Worm (Caenorhabditis elegans): ENCODE data around the gene Y64G10A.1.

Gene Y64G10A.1

DNA sequence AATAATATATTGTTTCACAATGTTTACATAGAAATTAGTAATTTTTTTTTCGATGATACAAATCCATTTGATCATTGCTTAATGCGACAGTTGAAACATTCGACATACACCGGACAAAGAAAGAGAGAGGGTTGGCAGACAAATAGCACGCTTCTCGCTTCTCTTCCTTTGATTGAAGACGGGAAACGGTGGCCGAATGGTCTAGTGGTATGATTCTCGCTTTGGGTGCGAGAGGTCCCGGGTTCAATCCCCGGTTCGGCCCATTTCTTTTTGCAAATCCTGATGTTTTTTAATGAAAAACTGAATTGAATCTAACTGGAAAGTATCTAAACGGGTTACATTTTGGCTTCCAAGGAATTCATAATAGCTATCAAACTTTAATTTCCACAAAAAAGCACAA, 14.0 kb downstream of the Y64G10A.1 start:
- TF ChIP-seq ces-1 (GFP tag; optimal IDR thresholded peaks at IDR 0.05): no peak
- TF ChIP-seq ceh-83 (GFP tag; optimal IDR thresholded peaks at IDR 0.05): peak; percentile 62
- TF ChIP-seq pha-4 (tag; optimal IDR thresholded peaks at IDR 0.05): no peak
- TF ChIP-seq lin-32 (GFP tag; optimal IDR thresholded peaks at IDR 0.05): peak; percentile 11

DNA sequence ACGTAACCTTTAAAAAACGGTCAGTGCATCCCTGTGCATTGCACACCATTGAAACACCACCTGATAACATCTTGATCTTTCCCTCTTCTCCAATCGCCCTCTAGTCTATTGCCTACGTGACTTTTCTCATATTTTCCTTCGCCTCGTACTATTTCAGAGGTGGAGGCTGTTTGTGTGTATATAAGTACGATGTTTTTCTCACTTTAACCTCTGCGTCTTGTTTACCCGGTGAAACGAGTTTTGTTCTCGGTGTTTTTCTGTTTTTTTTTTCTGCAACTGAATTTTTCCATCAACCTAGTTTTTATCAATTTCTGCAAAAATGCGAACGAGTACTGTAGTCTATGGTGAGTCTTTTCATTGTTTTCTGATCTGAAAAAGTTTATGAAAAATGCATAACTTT, 19.2 kb downstream of the Y64G10A.1 start, which contains the start of gene sqrd-1:
Gene sqrd-1 (plus strand): TSS at position 158 of the 400 bp plus-strand sequence.
- TF ChIP-seq pha-4 (tag; optimal IDR thresholded peaks at IDR 0.05): no peak
- TF ChIP-seq unc-39 (tag; optimal IDR thresholded peaks at IDR 0.05): no peak
- peak; percentile 3 for TF ChIP-seq nhr-2 (tag; optimal IDR thresholded peaks at IDR 0.05)
- TF ChIP-seq elt-1 (tag; optimal IDR thresholded peaks at IDR 0.05; ENCODE audit: borderline replicate concordance, insufficient read depth): peak; percentile 52
- peak; percentile 71 for TF ChIP-seq hlh-1 (tag; optimal IDR thresholded peaks at IDR 0.05)
- TF ChIP-seq M03D4.4 (tag; optimal IDR thresholded peaks at IDR 0.05): no peak

DNA sequence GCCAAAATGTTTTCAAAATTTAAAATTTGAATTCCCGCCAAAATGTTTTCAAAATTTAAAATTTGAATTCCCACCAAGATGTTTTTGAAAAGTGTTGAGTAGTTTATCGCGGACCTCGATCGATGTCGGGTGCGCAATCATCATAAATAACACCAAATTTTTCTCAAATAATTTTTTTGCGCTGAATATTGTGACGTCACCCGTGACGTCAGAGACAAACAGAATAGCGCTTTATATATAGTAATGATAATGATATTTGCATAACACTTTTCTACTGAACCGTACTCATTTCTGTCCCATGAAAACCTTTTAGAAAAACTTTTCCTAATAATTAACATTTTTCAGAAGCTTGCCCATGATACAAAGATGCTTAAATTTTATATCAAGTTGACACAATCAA, 20.4 kb downstream of the Y64G10A.1 start:
- TF ChIP-seq zip-8 (tag; optimal IDR thresholded peaks at IDR 0.05): peak; percentile 65

DNA sequence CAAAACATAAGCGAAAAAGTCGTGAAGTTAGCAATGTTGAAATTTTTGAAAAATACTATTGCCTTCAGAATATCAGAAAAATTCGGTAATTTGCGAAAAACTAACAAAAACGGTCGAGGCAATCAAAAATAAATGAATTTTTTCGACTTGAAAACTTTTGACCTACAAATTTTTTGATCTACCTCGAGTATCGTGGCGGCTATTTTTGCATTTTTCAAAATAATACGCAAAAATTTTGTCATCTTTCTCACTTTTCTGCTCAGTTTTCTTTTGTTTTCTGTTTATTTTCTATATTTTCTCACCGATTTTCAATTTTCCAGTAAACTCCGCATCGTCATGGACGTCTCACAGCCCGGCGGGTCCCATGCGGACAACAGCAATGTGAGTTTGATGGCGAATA, 23.1 kb downstream of the Y64G10A.1 start:
- TF ChIP-seq tbx-8 (GFP tag; optimal IDR thresholded peaks at IDR 0.05): no peak
- TF ChIP-seq sem-2 (GFP tag; optimal IDR thresholded peaks at IDR 0.05): no peak
- no peak for TF ChIP-seq nhr-76 (tag; optimal IDR thresholded peaks at IDR 0.05)
- no peak for TF ChIP-seq snpc-4 (tag; optimal IDR thresholded peaks at IDR 0.05)
- no peak for TF ChIP-seq nhr-12 (tag; optimal IDR thresholded peaks at IDR 0.05)
- TF ChIP-seq elt-1 (tag; optimal IDR thresholded peaks at IDR 0.05; ENCODE audit: borderline replicate concordance, insufficient read depth): no peak
- TF ChIP-seq unc-62 (GFP tag; optimal IDR thresholded peaks at IDR 0.05): no peak
- TF ChIP-seq sptf-1 (tag; optimal IDR thresholded peaks at IDR 0.05): no peak

ce11 chrIV:14203162-14203561, 35.7 kb downstream of the Y64G10A.1 start, which contains the start of gene F02H6.3:
TSS of gene F02H6.3 (plus strand) at chrIV:14203427.
- TF ChIP-seq snpc-4 (tag; optimal IDR thresholded peaks at IDR 0.05) (no peak), pha-4 (tag; optimal IDR thresholded peaks at IDR 0.05) (no peak), ceh-83 (GFP tag; optimal IDR thresholded peaks at IDR 0.05) (no peak)

- TF ChIP-seq unc-62 (GFP tag; optimal IDR thresholded peaks at IDR 0.05) (no peak), ham-2 (GFP tag; optimal IDR thresholded peaks at IDR 0.05) (no peak), tbx-8 (GFP tag; optimal IDR thresholded peaks at IDR 0.05) (no peak), nhr-12 (tag; optimal IDR thresholded peaks at IDR 0.05) (no peak), lin-13 (tag; optimal IDR thresholded peaks at IDR 0.05) (no peak), mep-1 (tag; optimal IDR thresholded peaks at IDR 0.05) (no peak), mab-5 (tag; optimal IDR thresholded peaks at IDR 0.05) (no peak), ceh-83 (GFP tag; optimal IDR thresholded peaks at IDR 0.05) (no peak), sptf-1 (tag; optimal IDR thresholded peaks at IDR 0.05) (no peak), nhr-2 (tag; optimal IDR thresholded peaks at IDR 0.05) (no peak), ceh-39 (tag; optimal IDR thresholded peaks at IDR 0.05) (no peak), blmp-1 (tag; optimal IDR thresholded peaks at IDR 0.05) (no peak), zip-8 (tag; optimal IDR thresholded peaks at IDR 0.05) (no peak), unc-39 (tag; optimal IDR thresholded peaks at IDR 0.05) (no peak), M03D4.4 (tag; optimal IDR thresholded peaks at IDR 0.05) (no peak), ceh-43 (GFP tag; optimal IDR thresholded peaks at IDR 0.05) (no peak), bed-3 (GFP tag; optimal IDR thresholded peaks at IDR 0.05) (no peak)
These were observed 42.7 kb downstream of the Y64G10A.1 start, which contains the start of gene F02H6.2 for ce11 chrIV:14196176-14196575. TSS of gene F02H6.2 (plus strand) at chrIV:14196476.

DNA sequence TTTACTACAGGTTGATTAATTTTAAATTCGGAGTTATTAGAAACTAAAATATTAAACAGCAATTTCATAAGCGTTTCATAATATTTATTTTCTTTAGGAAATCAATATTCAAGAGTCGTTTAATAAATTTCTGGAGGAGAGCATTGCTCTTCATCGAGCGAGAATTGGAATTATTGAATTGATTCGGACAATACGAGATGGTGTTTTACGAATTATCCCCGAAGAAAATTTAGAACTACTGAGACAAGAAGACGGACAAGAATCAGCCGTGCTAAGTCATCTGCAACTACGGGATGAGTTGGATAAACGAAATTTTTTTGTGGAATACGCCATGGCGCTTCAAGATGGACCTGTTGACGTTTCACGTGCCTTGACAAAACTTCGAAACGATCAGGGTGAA, 44.6 kb downstream of the Y64G10A.1 start:
- TF ChIP-seq lsy-2 (tag; optimal IDR thresholded peaks at IDR 0.05) (no peak), ham-2 (GFP tag; optimal IDR thresholded peaks at IDR 0.05) (no peak), nhr-76 (tag; optimal IDR thresholded peaks at IDR 0.05) (no peak), nhr-12 (tag; optimal IDR thresholded peaks at IDR 0.05) (no peak), mls-2 (tag; optimal IDR thresholded peaks at IDR 0.05) (no peak), unc-120 (tag; optimal IDR thresholded peaks at IDR 0.05; ENCODE audit: poor library complexity, severe bottlenecking) (no peak), elt-1 (tag; optimal IDR thresholded peaks at IDR 0.05; ENCODE audit: borderline replicate concordance, insufficient read depth) (no peak), nhr-28 (tag; optimal IDR thresholded peaks at IDR 0.05) (no peak), unc-39 (tag; optimal IDR thresholded peaks at IDR 0.05) (no peak), M03D4.4 (tag; optimal IDR thresholded peaks at IDR 0.05) (no peak)
